Worm (Caenorhabditis elegans): ENCODE results near the gene srab-11.

The srab-11 gene

DNA sequence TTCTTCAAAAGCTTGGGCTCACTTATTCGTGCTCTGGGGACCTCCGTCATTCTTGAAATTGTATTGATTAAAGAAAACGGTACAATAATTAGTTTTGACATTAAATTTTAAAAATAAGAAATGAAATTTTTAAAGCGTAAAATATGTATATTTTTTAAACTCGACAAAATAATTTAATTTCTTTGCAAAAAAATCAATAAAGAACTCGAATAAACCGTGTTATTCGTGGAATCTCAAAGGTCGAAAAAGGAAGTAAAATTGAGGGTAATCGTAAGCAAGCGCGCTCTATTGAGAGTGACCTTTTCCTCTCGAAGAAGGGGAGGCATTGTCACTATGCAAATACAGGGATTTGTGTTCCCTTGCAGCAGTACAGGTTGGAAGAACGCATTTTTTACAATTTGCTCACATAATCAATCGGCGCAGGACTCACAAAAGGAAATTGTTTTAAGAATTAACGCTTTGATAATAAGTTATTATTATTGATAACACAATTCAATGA is 48.2 kb upstream of the srab-11 start, which contains the start of gene Y73C8B.2 (continued):
- no peak for TF ChIP-seq dmd-6 (GFP tag; IDR thresholded peaks at IDR 0.05)
- TF ChIP-seq zfp-2 (tag; optimal IDR thresholded peaks at IDR 0.05): no peak
- no peak for TF ChIP-seq nhr-237 (tag; optimal IDR thresholded peaks at IDR 0.05)
- no peak for TF ChIP-seq F26F4.8 (GFP tag; conservative IDR thresholded peaks at IDR 0.05)
- no peak for TF ChIP-seq ces-1 (GFP tag; optimal IDR thresholded peaks at IDR 0.05)
- TF ChIP-seq F49E8.2 (tag; optimal IDR thresholded peaks at IDR 0.05; ENCODE audit: borderline replicate concordance): no peak
- no peak for TF ChIP-seq tag-97 (GFP tag; IDR thresholded peaks at IDR 0.05)
- no peak for TF ChIP-seq ZK546.5 (tag; optimal IDR thresholded peaks at IDR 0.05)
- TF ChIP-seq F44E2.7 (GFP tag; IDR thresholded peaks at IDR 0.05): no peak
- TF ChIP-seq lsy-2 (tag; optimal IDR thresholded peaks at IDR 0.05): peak in 1 of 2 experiments; percentile 58
- TF ChIP-seq nhr-25 (tag; optimal IDR thresholded peaks at IDR 0.05; ENCODE audit: borderline replicate concordance, insufficient read depth): no peak
- no peak for TF ChIP-seq zip-11 (GFP tag; IDR thresholded peaks at IDR 0.05)
- TF ChIP-seq daf-8 (GFP tag; IDR thresholded peaks at IDR 0.05): no peak

DNA sequence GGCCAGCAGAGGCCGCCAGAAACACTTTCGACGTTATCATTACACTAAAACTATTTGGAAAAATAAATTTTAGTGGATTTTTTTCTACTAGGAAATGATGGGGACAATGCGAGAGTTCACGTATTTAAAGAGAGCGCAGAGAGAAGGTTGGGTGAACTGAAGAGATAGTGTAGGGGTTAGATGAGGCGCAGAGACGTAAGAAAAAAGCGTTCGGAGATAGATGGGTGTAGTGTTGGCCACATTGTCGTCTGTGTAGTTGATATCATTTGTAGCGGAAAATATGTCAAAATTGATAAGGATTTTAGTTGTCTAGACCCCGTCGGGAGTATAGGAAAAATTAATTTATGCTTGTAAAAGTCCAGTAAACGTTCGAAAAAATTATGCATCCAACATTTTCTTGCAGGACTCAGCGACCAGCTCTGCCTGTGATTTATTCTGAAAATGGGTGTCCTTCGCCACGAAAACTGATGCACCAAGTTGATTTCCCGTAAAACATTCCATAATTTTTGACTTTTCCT is 46.3 kb upstream of the srab-11 start, which contains the start of the genes Y73C8B.3 and Y73C8B.9:
Gene Y73C8B.3 (minus strand): TSS at position 147 of the 518 bp plus-strand sequence.
Gene Y73C8B.9 (plus strand): TSS at position 468 of the 518 bp plus-strand sequence.
- TF ChIP-seq F26F4.8 (GFP tag; conservative IDR thresholded peaks at IDR 0.05) (no peak), mep-1 (tag; optimal IDR thresholded peaks at IDR 0.05) (peak; percentile 1), daf-16 (GFP tag; optimal IDR thresholded peaks at IDR 0.05) (no peak), daf-16 (tag; optimal IDR thresholded peaks at IDR 0.05) (peak; percentile 7), unc-39 (tag; optimal IDR thresholded peaks at IDR 0.05) (no peak), cey-2 (tag; optimal IDR thresholded peaks at IDR 0.05; ENCODE audit: borderline replicate concordance, insufficient read depth) (peak; percentile 22), jun-1 (tag; optimal IDR thresholded peaks at IDR 0.05) (no peak), dmd-6 (GFP tag; IDR thresholded peaks at IDR 0.05) (peak; percentile 83), ZK546.5 (tag; optimal IDR thresholded peaks at IDR 0.05) (no peak), dve-1 (tag; optimal IDR thresholded peaks at IDR 0.05; ENCODE audit: insufficient read depth) (peak; percentile 59), lim-7 (GFP tag; IDR thresholded peaks at IDR 0.05) (no peak), ceh-20 (GFP tag; IDR thresholded peaks at IDR 0.05) (peak; percentile 40; the same call in 1 of the 2 replicates), hlh-30 (tag; optimal IDR thresholded peaks at IDR 0.05; ENCODE audit: insufficient read depth) (no peak), unc-62 (GFP tag; optimal IDR thresholded peaks at IDR 0.05 in 1 of 2) (peak in 1 of 2 experiments; percentile 83), unc-62 (tag; optimal IDR thresholded peaks at IDR 0.05) (no peak), nhr-237 (tag; optimal IDR thresholded peaks at IDR 0.05) (no peak), lin-39 (tag; optimal IDR thresholded peaks at IDR 0.05) (no peak), nhr-102 (tag; optimal IDR thresholded peaks at IDR 0.05) (peak; percentile 9), mxl-3 (GFP tag; optimal IDR thresholded peaks at IDR 0.05) (peak; percentile 43), nhr-48 (tag; optimal IDR thresholded peaks at IDR 0.05) (peak; percentile 76), nhr-77 (tag; optimal IDR thresholded peaks at IDR 0.05) (peak; percentile 62), hmg-1.1 (GFP tag; IDR thresholded peaks at IDR 0.05) (peak; percentile 63; the same call in 1 of the 2 replicates), lsy-2 (tag; optimal IDR thresholded peaks at IDR 0.05) (peak in 1 of 2 experiments; percentile 21), mes-2 (tag; optimal IDR thresholded peaks at IDR 0.05; ENCODE audit: poor library complexity, severe bottlenecking) (peak; percentile 39), nhr-28 (tag; optimal IDR thresholded peaks at IDR 0.05) (peak; percentile 100), lin-1 (GFP tag; IDR thresholded peaks at IDR 0.05) (peak; percentile 55; the same call in 1 of the 2 replicates), duxl-1 (tag; optimal IDR thresholded peaks at IDR 0.05; ENCODE audit: poor library complexity) (peak; percentile 36), F37D6.2 (tag; optimal IDR thresholded peaks at IDR 0.05) (no peak), hlh-11 (tag; optimal IDR thresholded peaks at IDR 0.05) (peak; percentile 72), aha-1 (tag) (peak; percentile 95), arid-1 (GFP tag; conservative IDR thresholded peaks at IDR 0.05) (no peak), php-3 (GFP tag; IDR thresholded peaks at IDR 0.05) (0 out of 2 replicates have a peak, but pooled peaks have one; percentile 14)

Measured in whole organism, L4 larva.